Fruit fly (Drosophila melanogaster) whole organism, adult: ENCODE measurements around the gene inaF-A.

Experiments used
- CG33017 ChIP-seq: fragments of 200-800 bp; sonication (Bioruptor generic); optimal IDR thresholded peaks from 2 replicates; lab custom pipeline; 2018; ENCODE audit warnings: missing biosample characterization, mild to moderate bottlenecking, missing genetic modification characterization, moderate library complexity
- CG7045 ChIP-seq: fragments of 200-800 bp; sonication (Bioruptor generic); optimal IDR thresholded peaks from 2 replicates; lab custom pipeline; 2017; ENCODE audit warnings: missing biosample characterization, mild to moderate bottlenecking, missing genetic modification characterization
- Clk ChIP-seq: fragments of 200-800 bp; sonication (Bioruptor generic); optimal IDR thresholded peaks from 2 replicates; lab custom pipeline; 2017; ENCODE audit warnings: missing biosample characterization, missing genetic modification characterization
- Hr96 ChIP-seq: fragments of 200-800 bp; sonication (Bioruptor generic); optimal IDR thresholded peaks from 2 replicates; lab custom pipeline; 2016; ENCODE audit warnings: missing biosample characterization, missing genetic modification characterization
- kay ChIP-seq: fragments of 200-800 bp; sonication (Bioruptor generic); peaks from one replicate; lab custom pipeline; 2016; ENCODE audit warnings: missing biosample characterization, missing genetic modification characterization, borderline replicate concordance
- ovo ChIP-seq: fragments of 200-800 bp; sonication (Bioruptor generic); optimal IDR thresholded peaks from 2 replicates; lab custom pipeline; 2016; ENCODE audit warnings: missing biosample characterization, missing genetic modification characterization
- pad ChIP-seq: fragments of 200-800 bp; sonication (Bioruptor generic); optimal IDR thresholded peaks from 3 replicates; lab custom pipeline; 2017; ENCODE audit warnings: missing biosample characterization, missing genetic modification characterization, mild to moderate bottlenecking, moderate library complexity, missing genetic modification reagents

dm6 chrX:11684462-11684861, 49.2 kb downstream of the inaF-A start:
- TF ChIP-seq Clk (GFP tag; lab: Kevin White, UChicago) (no peak), pad (GFP tag; lab: Kevin White, UChicago) (no peak), CG33017 (tag; lab: Kevin White, UChicago) (no peak), Hr96 (GFP tag; lab: Kevin White, UChicago) (no peak), kay (GFP tag; lab: Kevin White, UChicago) (peak; percentile 55), ovo (GFP tag; lab: Kevin White, UChicago) (peak; percentile 50), CG7045 (GFP tag; lab: Kevin White, UChicago) (no peak)
